Fruit fly (Drosophila melanogaster) whole organism, embryonic: ENCODE results near the gene Tsc1.
A peak's percentile ranks its signal among the peaks of the same experiment; 100 is the strongest.

ENCODE experiments used
- ATbp ChIP-seq: fragments of 200-800 bp; sonication (Bioruptor generic); optimal IDR thresholded peaks from 2 replicates; lab custom pipeline; 2017; ENCODE audit warnings: missing biosample characterization, mild to moderate bottlenecking, missing genetic modification characterization, missing genetic modification reagents
- Abd-B ChIP-seq: fragments of 200-800 bp; sonication (Bioruptor generic); optimal IDR thresholded peaks from 2 replicates; lab custom pipeline; 2018; ENCODE audit warnings: missing biosample characterization, mild to moderate bottlenecking, missing genetic modification characterization, moderate library complexity
- CG11695 ChIP-seq: fragments of 200-800 bp; sonication (Bioruptor generic); IDR thresholded peaks from 3 replicates; pipeline ENCODE4 v1.3.6; 2022; ENCODE audit warnings: missing biosample characterization, missing genetic modification characterization
- CG14441 ChIP-seq: fragments of 200-800 bp; sonication (Bioruptor generic); IDR thresholded peaks from 2 replicates; pipeline ENCODE4 v1.3.6; 2022; ENCODE audit warnings: missing biosample characterization, missing genetic modification characterization
- CG15269 ChIP-seq: fragments of 200-800 bp; sonication (Bioruptor generic); optimal IDR thresholded peaks from 2 replicates; lab custom pipeline; 2018; ENCODE audit warnings: missing biosample characterization, mild to moderate bottlenecking, missing genetic modification characterization, moderate library complexity
- CG1603 ChIP-seq: fragments of 200-800 bp; sonication (Bioruptor generic); optimal IDR thresholded peaks from 2 replicates; lab custom pipeline; 2019; ENCODE audit warnings: missing biosample characterization, mild to moderate bottlenecking, missing genetic modification characterization, moderate library complexity
- CG17359 ChIP-seq: fragments of 200-800 bp; sonication (Bioruptor generic); optimal IDR thresholded peaks from 3 replicates; lab custom pipeline; 2018; ENCODE audit warnings: missing biosample characterization, mild to moderate bottlenecking, missing genetic modification characterization, moderate library complexity
- CG30403 ChIP-seq: fragments of 200-800 bp; sonication (Bioruptor generic); optimal IDR thresholded peaks from 3 replicates; lab custom pipeline; 2016; ENCODE audit warnings: missing biosample characterization, missing genetic modification characterization
- CG33213 ChIP-seq: fragments of 200-800 bp; sonication (Bioruptor generic); optimal IDR thresholded peaks from 3 replicates; lab custom pipeline; 2016; ENCODE audit warnings: missing biosample characterization, missing genetic modification characterization
- CG34422 ChIP-seq: fragments of 200-800 bp; sonication (Bioruptor generic); IDR thresholded peaks from 3 replicates; pipeline ENCODE4 v1.3.6; 2022; ENCODE audit warnings: missing biosample characterization, missing genetic modification characterization
- CG4730 ChIP-seq: fragments of 200-800 bp; sonication (Bioruptor generic); IDR thresholded peaks from 2 replicates; pipeline ENCODE4 v1.3.6; 2022; ENCODE audit warnings: missing biosample characterization, missing genetic modification characterization
- CG6854 ChIP-seq: fragments of 200-800 bp; sonication (Bioruptor generic); optimal IDR thresholded peaks from 3 replicates; lab custom pipeline; 2017; ENCODE audit warnings: missing biosample characterization, mild to moderate bottlenecking, missing genetic modification characterization
- CG7928 ChIP-seq: fragments of 200-800 bp; sonication (Bioruptor generic); optimal IDR thresholded peaks from 2 replicates; lab custom pipeline; 2017; ENCODE audit warnings: missing biosample characterization, mild to moderate bottlenecking, missing genetic modification characterization
- CG9609 ChIP-seq: fragments of 200-800 bp; sonication (Bioruptor generic); optimal IDR thresholded peaks from 3 replicates; lab custom pipeline; 2016; ENCODE audit warnings: missing biosample characterization, missing genetic modification characterization
- CG9817 ChIP-seq: fragments of 200-800 bp; sonication (Bioruptor generic); optimal IDR thresholded peaks from 2 replicates; lab custom pipeline; 2018; ENCODE audit warnings: missing biosample characterization, mild to moderate bottlenecking, missing genetic modification characterization, moderate library complexity
- CHES-1-like ChIP-seq: fragments of 200-800 bp; sonication (Bioruptor generic); optimal IDR thresholded peaks from 2 replicates; lab custom pipeline; 2016; ENCODE audit warnings: missing biosample characterization, missing genetic modification characterization
- Dp ChIP-seq: fragments of 200-800 bp; sonication (Bioruptor generic); optimal IDR thresholded peaks from 2 replicates; lab custom pipeline; 2018; ENCODE audit warnings: missing biosample characterization, mild to moderate bottlenecking, missing genetic modification characterization, moderate library complexity
- Fer1 ChIP-seq: fragments of 200-800 bp; sonication (Bioruptor generic); optimal IDR thresholded peaks from 2 replicates; lab custom pipeline; 2017; ENCODE audit warnings: missing biosample characterization, mild to moderate bottlenecking, missing genetic modification characterization
- Fer2 ChIP-seq: fragments of 200-800 bp; sonication (Bioruptor generic); optimal IDR thresholded peaks from 2 replicates; lab custom pipeline; 2018; ENCODE audit warnings: missing biosample characterization, mild to moderate bottlenecking, missing genetic modification characterization, moderate library complexity
- Gsc ChIP-seq: fragments of 200-800 bp; sonication (Bioruptor generic); IDR thresholded peaks from 2 replicates; pipeline ENCODE4 v1.3.6; 2022; ENCODE audit warnings: missing biosample characterization, missing genetic modification characterization
- H15 ChIP-seq: fragments of 200-800 bp; sonication (Bioruptor generic); IDR thresholded peaks from 3 replicates; pipeline ENCODE4 v1.3.6; 2022; ENCODE audit warnings: missing biosample characterization, missing genetic modification characterization
- HHEX ChIP-seq: fragments of 200-800 bp; sonication (Bioruptor generic); optimal IDR thresholded peaks from 3 replicates; lab custom pipeline; 2017; ENCODE audit warnings: missing biosample characterization, mild to moderate bottlenecking, missing genetic modification characterization, missing genetic modification reagents
- Hmx ChIP-seq: fragments of 200-800 bp; sonication (Bioruptor generic); optimal IDR thresholded peaks from 2 replicates; lab custom pipeline; 2016; ENCODE audit warnings: missing biosample characterization, missing genetic modification characterization
- Hsf ChIP-seq: fragments of 200-800 bp; sonication (Bioruptor generic); optimal IDR thresholded peaks from 3 replicates; lab custom pipeline; 2016; ENCODE audit warnings: missing biosample characterization, missing genetic modification characterization
- Oli ChIP-seq: fragments of 200-800 bp; sonication (Bioruptor generic); optimal IDR thresholded peaks from 2 replicates; lab custom pipeline; 2018; ENCODE audit warnings: missing biosample characterization, mild to moderate bottlenecking, missing genetic modification characterization, moderate library complexity
- Opbp ChIP-seq: fragments of 200-800 bp; sonication (Bioruptor generic); IDR thresholded peaks from 3 replicates; pipeline ENCODE4 v1.3.6; 2022; ENCODE audit warnings: missing biosample characterization, missing genetic modification characterization; ENCODE audit not compliant: partially characterized antibody
- Sin3A ChIP-seq: fragments of >200 bp; optimal IDR thresholded peaks from 2 replicates; lab custom pipeline; 2018
- Sox102F ChIP-seq: fragments of 200-800 bp; sonication (Bioruptor generic); optimal IDR thresholded peaks from 2 replicates; lab custom pipeline; 2018; ENCODE audit warnings: missing biosample characterization, mild to moderate bottlenecking, missing genetic modification characterization, moderate library complexity
- YL-1 ChIP-seq: fragments of 200-800 bp; sonication (Bioruptor generic); optimal IDR thresholded peaks from 3 replicates; lab custom pipeline; 2017; ENCODE audit warnings: missing biosample characterization, mild to moderate bottlenecking, missing genetic modification characterization
- ac ChIP-seq: fragments of 200-800 bp; sonication (Bioruptor generic); optimal IDR thresholded peaks from 3 replicates; lab custom pipeline; 2017; ENCODE audit warnings: missing biosample characterization, mild to moderate bottlenecking, missing genetic modification characterization
- ase ChIP-seq: fragments of 200-800 bp; sonication (Bioruptor generic); IDR thresholded peaks from 3 replicates; pipeline ENCODE4 v1.3.6; 2022; ENCODE audit warnings: missing biosample characterization, missing genetic modification characterization
- bcd ChIP-seq: fragments of 200-800 bp; sonication (Bioruptor generic); optimal IDR thresholded peaks from 2 replicates; lab custom pipeline; 2017; ENCODE audit warnings: missing biosample characterization, mild to moderate bottlenecking, missing genetic modification characterization
- bsh ChIP-seq, 2 experiments: fragments of 200-800 bp; sonication (Bioruptor generic); optimal IDR thresholded peaks; 2 replicates each; lab custom pipeline; 2017 to 2018; ENCODE audit warnings: mild to moderate bottlenecking in 2 of 2, missing biosample characterization in 2 of 2, missing genetic modification characterization in 2 of 2, moderate library complexity in 1 of 2
- cas ChIP-seq: fragments of 200-800 bp; sonication (Bioruptor generic); IDR thresholded peaks from 2 replicates; pipeline ENCODE4 v1.3.6; 2022; ENCODE audit warnings: missing biosample characterization, missing genetic modification characterization
- ci ChIP-seq: fragments of 200-800 bp; sonication (Bioruptor generic); IDR thresholded peaks from 3 replicates; pipeline ENCODE4 v1.3.6; 2022; ENCODE audit warnings: missing biosample characterization, missing genetic modification characterization
- crol ChIP-seq: fragments of 200-800 bp; sonication (Bioruptor generic); IDR thresholded peaks from 2 replicates; pipeline ENCODE4 v1.3.6; 2022; ENCODE audit warnings: missing biosample characterization, missing genetic modification characterization
- cwo ChIP-seq: fragments of 200-800 bp; sonication (Bioruptor generic); optimal IDR thresholded peaks from 3 replicates; lab custom pipeline; 2017; ENCODE audit warnings: missing biosample characterization, missing genetic modification characterization, mild to moderate bottlenecking, moderate library complexity, missing genetic modification reagents
- esg ChIP-seq: fragments of 200-800 bp; sonication (Bioruptor generic); conservative IDR thresholded peaks from 2 replicates; pipeline ENCODE4 v1.3.6; 2022; ENCODE audit warnings: missing biosample characterization, missing genetic modification characterization
- fd96Cb ChIP-seq: fragments of 200-800 bp; sonication (Bioruptor generic); optimal IDR thresholded peaks from 2 replicates; lab custom pipeline; 2018; ENCODE audit warnings: missing biosample characterization, mild to moderate bottlenecking, missing genetic modification characterization, moderate library complexity
- ftz-f1 ChIP-seq: fragments of 200-800 bp; sonication (Bioruptor generic); optimal IDR thresholded peaks from 2 replicates; lab custom pipeline; 2016; ENCODE audit warnings: missing biosample characterization, missing genetic modification characterization
- grau ChIP-seq: fragments of 200-800 bp; optimal IDR thresholded peaks from 3 replicates; lab custom pipeline; 2019; ENCODE audit warnings: missing biosample characterization, mild to moderate bottlenecking, missing genetic modification characterization, moderate library complexity
- org-1 ChIP-seq: fragments of 200-800 bp; sonication (Bioruptor generic); optimal IDR thresholded peaks from 2 replicates; lab custom pipeline; 2017; ENCODE audit warnings: missing biosample characterization, missing genetic modification characterization
- phol ChIP-seq: fragments of 200-800 bp; sonication (Bioruptor generic); optimal IDR thresholded peaks from 3 replicates; lab custom pipeline; 2018; ENCODE audit warnings: missing biosample characterization, mild to moderate bottlenecking, missing genetic modification characterization, moderate library complexity
- prd ChIP-seq, 3 experiments: fragments of >200 bp in 2 of 3; fragments of 200-800 bp in 1 of 3; sonication (Bioruptor generic) in 1 of 3; optimal IDR thresholded peaks in 2 of 3; IDR thresholded peaks in 1 of 3; 2 replicates in 2 of 3; 3 replicates in 1 of 3; pipeline versions ENCODE4 v1.3.6 to Lab custom; 2017 to 2022; ENCODE audit warnings: missing biosample characterization in 1 of 3, missing genetic modification characterization in 1 of 3
- slou ChIP-seq: fragments of 200-800 bp; sonication (Bioruptor generic); optimal IDR thresholded peaks from 3 replicates; lab custom pipeline; 2016; ENCODE audit warnings: missing biosample characterization, missing genetic modification characterization
- slp2 ChIP-seq: fragments of 200-800 bp; sonication (Bioruptor generic); optimal IDR thresholded peaks from 2 replicates; lab custom pipeline; 2016; ENCODE audit warnings: missing biosample characterization, missing genetic modification characterization
- sqz ChIP-seq: fragments of 200-800 bp; sonication (Bioruptor generic); optimal IDR thresholded peaks from 3 replicates; lab custom pipeline; 2018; ENCODE audit warnings: missing biosample characterization, mild to moderate bottlenecking, missing genetic modification characterization
- tgo ChIP-seq: fragments of 200-800 bp; sonication (Bioruptor generic); IDR thresholded peaks from 3 replicates; pipeline ENCODE4 v1.3.6; 2022; ENCODE audit warnings: missing biosample characterization, missing genetic modification characterization
- vvl ChIP-seq: fragments of 200-800 bp; sonication (Bioruptor generic); IDR thresholded peaks from 2 replicates; pipeline ENCODE4 v1.3.6; 2022; ENCODE audit warnings: missing biosample characterization, missing genetic modification characterization
- zfh1 ChIP-seq: fragments of 200-800 bp; sonication (Bioruptor generic); IDR thresholded peaks from 3 replicates; pipeline ENCODE4 v1.3.6; 2022; ENCODE audit warnings: missing biosample characterization, missing genetic modification characterization

Gene Tsc1

DNA sequence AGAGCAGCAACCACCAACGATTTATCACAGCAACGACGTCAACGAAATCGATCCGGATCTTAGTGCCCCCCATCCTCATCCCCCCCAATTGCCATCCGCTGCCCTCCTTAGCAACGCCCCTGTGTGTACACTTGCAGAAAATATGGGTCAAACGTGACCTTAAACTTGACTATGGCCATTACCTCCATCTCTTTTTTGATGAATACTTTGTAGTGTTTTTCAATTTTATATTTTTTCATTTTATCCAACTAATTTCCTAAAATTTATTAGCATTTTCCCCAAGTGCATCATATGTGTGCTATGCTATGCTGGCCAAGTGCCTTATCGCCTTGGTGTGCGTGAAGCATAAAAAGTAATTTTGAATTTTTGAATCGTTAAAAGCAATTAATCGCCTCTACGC lies 12.9 kb downstream of the Tsc1 start (continued):
- TF ChIP-seq CG15269 (no peak), slp2 (GFP tag; lab: Kevin White, UChicago) (no peak), Oli (tag; lab: Kevin White, UChicago) (no peak), CG34422 (no peak), ATbp (GFP tag; lab: Kevin White, UChicago) (peak; percentile 26), CG4730 (GFP tag; lab: Robert Waterston, UW) (0 out of 2 replicates have a peak, but pooled peaks have one; percentile 19), prd (optimal IDR thresholded peaks at IDR 0.05; lab: Kevin White, UChicago) (no peak), prd (GFP tag; IDR thresholded peaks at IDR 0.05; lab: Robert Waterston, UW) (peak; percentile 38; the same call in 1 of the 3 replicates), ac (no peak), CG9817 (no peak), cas (GFP tag; lab: Robert Waterston, UW) (no peak), org-1 (GFP tag; lab: Kevin White, UChicago) (no peak), vvl (GFP tag; lab: Robert Waterston, UW) (peak; percentile 68), Abd-B (no peak), Hsf (GFP tag; lab: Kevin White, UChicago) (no peak), cwo (GFP tag; lab: Kevin White, UChicago) (peak; percentile 1), Sox102F (GFP tag; lab: Kevin White, UChicago) (peak; percentile 55), Fer2 (no peak), CHES-1-like (no peak), ci (GFP tag; lab: Robert Waterston, UW) (peak; percentile 63; the same call in 1 of the 3 replicates), esg (GFP tag; lab: Robert Waterston, UW) (peak; percentile 31; the same call in 1 of the 2 replicates), tgo (peak; percentile 46; the same call in 2 of the 3 replicates), CG9609 (GFP tag; lab: Kevin White, UChicago) (peak; percentile 5), sqz (no peak), H15 (GFP tag; lab: Robert Waterston, UW) (0 out of 3 replicates have a peak, but pooled peaks have one; percentile 41), CG11695 (GFP tag; lab: Robert Waterston, UW) (peak; percentile 59; the same call in 1 of the 3 replicates), CG33213 (GFP tag; lab: Kevin White, UChicago) (no peak), CG14441 (GFP tag; lab: Robert Waterston, UW) (peak; percentile 38; the same call in 1 of the 2 replicates), ftz-f1 (GFP tag; lab: Kevin White, UChicago) (no peak), Fer1 (GFP tag; lab: Kevin White, UChicago) (no peak), fd96Cb (tag; lab: Kevin White, UChicago) (peak; percentile 40), bcd (peak; percentile 26), crol (GFP tag; lab: Robert Waterston, UW) (peak; percentile 41; the same call in 1 of the 2 replicates), ase (GFP tag; lab: Robert Waterston, UW) (0 out of 3 replicates have a peak, but pooled peaks have one; percentile 14), phol (tag; lab: Kevin White, UChicago) (peak; percentile 40), CG17359 (peak; percentile 49), Dp (GFP tag; lab: Kevin White, UChicago) (no peak), bsh (GFP tag; optimal IDR thresholded peaks at IDR 0.05; lab: Kevin White, UChicago) (peak; percentile 30 to 58), Hmx (no peak), HHEX (GFP tag; lab: Kevin White, UChicago) (no peak), CG6854 (GFP tag; lab: Kevin White, UChicago) (no peak), slou (no peak), CG30403 (GFP tag; lab: Kevin White, UChicago) (peak; percentile 11), zfh1 (GFP tag; lab: Robert Waterston, UW) (peak; percentile 53; the same call in 1 of the 3 replicates), Opbp (GFP tag; lab: Robert Waterston, UW) (no peak), grau (tag; lab: Kevin White, UChicago) (peak; percentile 15), YL-1 (GFP tag; lab: Kevin White, UChicago) (no peak), Sin3A (lab: Kevin White, UChicago) (no peak), CG1603 (tag; lab: Kevin White, UChicago) (peak; percentile 25), CG7928 (GFP tag; lab: Kevin White, UChicago) (no peak), Gsc (no peak)
